Worm (Caenorhabditis elegans) whole organism, young adult: ENCODE data around the gene Y75B12B.11.

Experiments
- Y79H2A.3 ChIP-seq: fragments of 200-800 bp; sonication (Bioruptor generic); conservative IDR thresholded peaks from 2 replicates; pipeline ENCODE4 v1.3.6; 2022; ENCODE audit warnings: missing genetic modification reagents, missing genetic modification characterization, missing compliant biosample characterization
- ccch-3 ChIP-seq: fragments of 200-800 bp; sonication (Bioruptor generic); optimal IDR thresholded peaks from 2 replicates; lab custom pipeline; 2018; ENCODE audit warnings: mild to moderate bottlenecking, missing genetic modification characterization, missing compliant biosample characterization
- madf-8 ChIP-seq: fragments of 200-800 bp; sonication (Bioruptor generic); conservative IDR thresholded peaks from 2 replicates; pipeline ENCODE4 v1.3.6; 2022; ENCODE audit warnings: missing genetic modification reagents, missing genetic modification characterization, missing compliant biosample characterization
- mcd-1 ChIP-seq: fragments of 200-800 bp; sonication (Bioruptor generic); IDR thresholded peaks from 2 replicates; pipeline ENCODE4 v1.3.6; 2022; ENCODE audit warnings: missing genetic modification reagents, missing genetic modification characterization, missing compliant biosample characterization
- mel-28 ChIP-seq: sonication (generic microtip); optimal IDR thresholded peaks from 2 replicates; lab custom pipeline; 2016; ENCODE audit warnings: borderline replicate concordance, mild to moderate bottlenecking, missing genetic modification characterization, missing compliant biosample characterization
- pha-4 ChIP-seq: fragments of 150-350 bp; sonication (generic microtip); optimal IDR thresholded peaks from 2 replicates; lab custom pipeline; 2014; ENCODE audit warnings: missing biosample characterization, missing genetic modification reagents, missing genetic modification characterization

- TF ChIP-seq mel-28 (tag; lab: Kevin White, UChicago) = no peak
- no peak for TF ChIP-seq pha-4 (tag; lab: Kevin White, UChicago)
- no peak for TF ChIP-seq madf-8 (GFP tag; lab: Robert Waterston, UW)
- TF ChIP-seq mcd-1 = no peak
- TF ChIP-seq Y79H2A.3 (GFP tag; lab: Robert Waterston, UW) = no peak
- TF ChIP-seq ccch-3 (GFP tag; lab: Kevin White, UChicago) = no peak
Observed at ce11 chrV:15182407-15182806, 8.7 kb upstream of the Y75B12B.11 start, which contains the start of gene fbxa-84.
